Worm (Caenorhabditis elegans) whole organism, L1 larva: ENCODE data around the gene algn-8.

ENCODE experiments used
- F16B12.6 ChIP-seq: fragments of 150-350 bp; optimal IDR thresholded peaks from 2 replicates; lab custom pipeline; 2014; ENCODE audit warnings: missing biosample characterization, missing genetic modification characterization
- elt-2 ChIP-seq: sonication (generic microtip); optimal IDR thresholded peaks from 2 replicates; lab custom pipeline; 2016; ENCODE audit warnings: missing genetic modification characterization, mild to moderate bottlenecking, inconsistent platforms, missing compliant biosample characterization, missing genetic modification reagents
- hlh-4 ChIP-seq: sonication (generic microtip); optimal IDR thresholded peaks from 2 replicates; lab custom pipeline; 2016; ENCODE audit warnings: mild to moderate bottlenecking, missing genetic modification characterization, missing compliant biosample characterization
- lin-15B ChIP-seq: fragments of 150-350 bp; sonication (generic microtip); optimal IDR thresholded peaks from 3 replicates; lab custom pipeline; 2014; ENCODE audit warnings: missing biosample characterization, missing genetic modification characterization
- lir-3 ChIP-seq: sonication (generic microtip); optimal IDR thresholded peaks from 2 replicates; lab custom pipeline; 2016; ENCODE audit warnings: mild to moderate bottlenecking, missing genetic modification characterization, moderate library complexity, missing compliant biosample characterization; ENCODE audit not compliant: poor library complexity
- mdl-1 ChIP-seq, 2 experiments: fragments of 150-350 bp; optimal IDR thresholded peaks; 2 replicates each; lab custom pipeline; 2014 to 2017; ENCODE audit warnings: missing biosample characterization in 2 of 2, missing genetic modification characterization in 2 of 2, inconsistent platforms in 1 of 2
- nhr-12 ChIP-seq: sonication (generic microtip); optimal IDR thresholded peaks from 2 replicates; lab custom pipeline; 2017; ENCODE audit warnings: missing biosample characterization, missing genetic modification characterization
- rnt-1 ChIP-seq: sonication (generic microtip); optimal IDR thresholded peaks from 2 replicates; lab custom pipeline; 2016; ENCODE audit warnings: mild to moderate bottlenecking, missing genetic modification characterization, moderate library complexity, missing compliant biosample characterization
- snpc-4 ChIP-seq: fragments of 150-350 bp; optimal IDR thresholded peaks from 2 replicates; lab custom pipeline; 2014; ENCODE audit warnings: missing biosample characterization, missing genetic modification characterization
- unc-62 ChIP-seq: fragments of 150-350 bp; optimal IDR thresholded peaks from 2 replicates; lab custom pipeline; 2014; ENCODE audit warnings: missing biosample characterization, missing genetic modification reagents, missing genetic modification characterization
- ztf-11 ChIP-seq, 2 experiments: sonication (generic microtip); optimal IDR thresholded peaks; 2 replicates each; lab custom pipeline; 2016 to 2017; ENCODE audit warnings: missing genetic modification characterization in 2 of 2, missing biosample characterization in 1 of 2, missing compliant biosample characterization in 1 of 2

DNA sequence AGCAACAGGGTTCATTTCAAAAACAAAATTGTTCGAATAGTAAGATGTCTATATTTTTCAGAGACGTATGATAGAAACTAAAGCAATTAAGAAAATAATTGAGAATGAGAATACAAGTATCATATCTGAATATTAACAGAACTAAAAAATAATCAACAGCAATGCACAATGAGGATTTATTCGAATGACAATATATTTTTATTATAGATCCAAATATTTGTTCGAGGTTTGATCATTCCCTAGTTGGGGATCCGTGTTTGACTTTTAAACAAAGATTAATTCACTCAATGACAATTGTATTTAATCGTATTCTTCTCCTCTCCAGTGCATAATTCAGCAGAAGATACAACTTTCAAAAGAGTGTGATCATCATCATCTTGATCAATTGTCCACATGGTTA is 24.1 kb downstream of the algn-8 start, which contains the start of gene C08H9.18:
- TF ChIP-seq mdl-1 (tag; optimal IDR thresholded peaks at IDR 0.05; lab: Kevin White, UChicago): no peak
- no peak for TF ChIP-seq lir-3 (tag; lab: Kevin White, UChicago)
- TF ChIP-seq unc-62 (GFP tag; lab: Kevin White, UChicago): no peak
- no peak for TF ChIP-seq lin-15B (tag; lab: Kevin White, UChicago)
- TF ChIP-seq nhr-12: no peak
- no peak for TF ChIP-seq rnt-1 (tag; lab: Kevin White, UChicago)
- TF ChIP-seq ztf-11 (tag; optimal IDR thresholded peaks at IDR 0.05; lab: Kevin White, UChicago): no peak
- TF ChIP-seq elt-2 (tag; lab: Kevin White, UChicago): no peak
- TF ChIP-seq snpc-4 (tag; lab: Kevin White, UChicago): no peak
- no peak for TF ChIP-seq hlh-4
- TF ChIP-seq F16B12.6 (tag; lab: Kevin White, UChicago): no peak
